Worm (Caenorhabditis elegans): ENCODE data around the gene nhr-65.

- TF ChIP-seq W03F9.2 (tag; optimal IDR thresholded peaks at IDR 0.05) (no peak), him-1 (tag; optimal IDR thresholded peaks at IDR 0.05) (no peak)
Observed at ce11 chrV:18837125-18837524, 2.0 kb upstream of the nhr-65 start, which contains the start of gene cyp-33D3.
